Worm (Caenorhabditis elegans) whole organism, L4 larva: Measurements from ENCODE around the gene cysl-2.
A peak's percentile ranks its signal among the peaks of the same experiment; 100 is the strongest.

ENCODE experiments used
- D1046.2 ChIP-seq: fragments of 200-800 bp; sonication (Bioruptor generic); IDR thresholded peaks from 2 replicates; pipeline ENCODE4 v1.3.6; 2022; ENCODE audit warnings: missing genetic modification characterization, missing compliant biosample characterization
- F10B5.3 ChIP-seq: sonication (generic microtip); optimal IDR thresholded peaks from 2 replicates; lab custom pipeline; 2016; ENCODE audit warnings: mild to moderate bottlenecking, missing genetic modification characterization, missing compliant biosample characterization
- F37D6.2 ChIP-seq: sonication (generic microtip); optimal IDR thresholded peaks from 2 replicates; lab custom pipeline; 2016; ENCODE audit warnings: mild to moderate bottlenecking, missing genetic modification characterization, missing compliant biosample characterization
- Y48G9A.11 ChIP-seq: fragments of 200-800 bp; sonication (Bioruptor generic); IDR thresholded peaks from 2 replicates; pipeline ENCODE4 v1.3.6; 2022; ENCODE audit warnings: missing genetic modification reagents, missing genetic modification characterization, missing compliant biosample characterization
- Y5F2A.4 ChIP-seq: fragments of 200-800 bp; sonication (Bioruptor generic); optimal IDR thresholded peaks from 2 replicates; lab custom pipeline; 2018; ENCODE audit warnings: mild to moderate bottlenecking, missing genetic modification characterization, missing compliant biosample characterization
- Y75B8A.6 ChIP-seq: fragments of 200-800 bp; sonication (Bioruptor generic); IDR thresholded peaks from 2 replicates; pipeline ENCODE4 v1.3.6; 2022; ENCODE audit warnings: missing genetic modification reagents, missing genetic modification characterization, missing compliant biosample characterization
- ZK546.5 ChIP-seq, 2 experiments: sonication (generic microtip); optimal IDR thresholded peaks; 2 replicates each; lab custom pipeline; 2017; ENCODE audit warnings: missing biosample characterization in 2 of 2, missing genetic modification characterization in 2 of 2
- aly-2 ChIP-seq: sonication (generic microtip); optimal IDR thresholded peaks from 2 replicates; lab custom pipeline; 2018; ENCODE audit warnings: missing biosample characterization, missing genetic modification characterization
- ceh-20 ChIP-seq: fragments of 200-800 bp; sonication (Bioruptor generic); IDR thresholded peaks from 2 replicates; pipeline ENCODE4 v1.3.6; 2022; ENCODE audit warnings: missing genetic modification reagents, missing genetic modification characterization, missing compliant biosample characterization
- ceh-28 ChIP-seq: fragments of 150-350 bp; optimal IDR thresholded peaks from 2 replicates; lab custom pipeline; 2014; ENCODE audit warnings: missing biosample characterization, missing genetic modification reagents, missing genetic modification characterization
- ceh-32 ChIP-seq: sonication (generic microtip); optimal IDR thresholded peaks from 2 replicates; lab custom pipeline; 2016; ENCODE audit warnings: mild to moderate bottlenecking, missing genetic modification characterization, missing compliant biosample characterization; ENCODE audit not compliant: poor library complexity
- ctbp-1 ChIP-seq: fragments of 200-800 bp; sonication (Bioruptor generic); IDR thresholded peaks from 2 replicates; pipeline ENCODE4 v1.3.6; 2022; ENCODE audit warnings: missing genetic modification reagents, missing genetic modification characterization, missing compliant biosample characterization
- daf-8 ChIP-seq: fragments of 200-800 bp; sonication (Bioruptor generic); IDR thresholded peaks from 2 replicates; pipeline ENCODE4 v1.3.6; 2022; ENCODE audit warnings: missing genetic modification characterization, missing compliant biosample characterization
- dmd-8 ChIP-seq: fragments of 200-800 bp; sonication (Bioruptor generic); IDR thresholded peaks from 2 replicates; pipeline ENCODE4 v1.3.6; 2022; ENCODE audit warnings: missing genetic modification characterization, missing compliant biosample characterization
- dmd-9 ChIP-seq: fragments of 200-800 bp; sonication (Bioruptor generic); IDR thresholded peaks from 2 replicates; pipeline ENCODE4 v1.3.6; 2022; ENCODE audit warnings: missing genetic modification reagents, missing genetic modification characterization, missing compliant biosample characterization
- dpl-1 ChIP-seq: fragments of 150-350 bp; optimal IDR thresholded peaks from 2 replicates; lab custom pipeline; 2014; ENCODE audit warnings: missing biosample characterization, missing genetic modification reagents, missing genetic modification characterization
- duxl-1 ChIP-seq: sonication (generic microtip); optimal IDR thresholded peaks from 2 replicates; lab custom pipeline; 2016; ENCODE audit warnings: mild to moderate bottlenecking, missing genetic modification characterization, moderate library complexity, missing compliant biosample characterization; ENCODE audit not compliant: poor library complexity
- dve-1 ChIP-seq: sonication (generic microtip); optimal IDR thresholded peaks from 2 replicates; lab custom pipeline; 2017; ENCODE audit warnings: antibody characterized with exemption, mild to moderate bottlenecking, missing genetic modification characterization, missing compliant biosample characterization; ENCODE audit not compliant: insufficient read depth
- egl-27 ChIP-seq: sonication (generic microtip); optimal IDR thresholded peaks from 3 replicates; lab custom pipeline; 2017; ENCODE audit warnings: missing biosample characterization, missing genetic modification reagents, missing genetic modification characterization
- egl-43 ChIP-seq: fragments of 200-800 bp; sonication (Bioruptor generic); IDR thresholded peaks from 2 replicates; pipeline ENCODE4 v1.3.6; 2022; ENCODE audit warnings: missing genetic modification reagents, missing genetic modification characterization, missing compliant biosample characterization
- fkh-10 ChIP-seq: fragments of 150-350 bp; optimal IDR thresholded peaks from 2 replicates; lab custom pipeline; 2014; ENCODE audit warnings: missing biosample characterization, missing genetic modification reagents, missing genetic modification characterization
- gei-8 ChIP-seq: fragments of 200-800 bp; sonication (Bioruptor generic); optimal IDR thresholded peaks from 2 replicates; lab custom pipeline; 2018; ENCODE audit warnings: mild to moderate bottlenecking, missing genetic modification characterization, missing compliant biosample characterization
- hlh-30 ChIP-seq: sonication (generic microtip); optimal IDR thresholded peaks from 2 replicates; lab custom pipeline; 2017; ENCODE audit warnings: antibody characterized with exemption, mild to moderate bottlenecking, missing genetic modification characterization, missing compliant biosample characterization; ENCODE audit not compliant: insufficient read depth
- jun-1 ChIP-seq: fragments of 150-350 bp; optimal IDR thresholded peaks from 2 replicates; lab custom pipeline; 2014; ENCODE audit warnings: missing biosample characterization, missing genetic modification reagents, missing genetic modification characterization
- lin-15B ChIP-seq: fragments of 150-350 bp; sonication (generic microtip); optimal IDR thresholded peaks from 3 replicates; lab custom pipeline; 2014; ENCODE audit warnings: missing biosample characterization, missing genetic modification characterization
- lin-29 ChIP-seq: fragments of 200-800 bp; sonication (Bioruptor generic); IDR thresholded peaks from 2 replicates; pipeline ENCODE4 v1.3.6; 2022; ENCODE audit warnings: missing genetic modification reagents, missing genetic modification characterization, missing compliant biosample characterization
- madf-5 ChIP-seq, 2 experiments: fragments of 200-800 bp; sonication (Bioruptor generic); IDR thresholded peaks; 2 replicates each; pipeline ENCODE4 v1.3.6; 2022; ENCODE audit warnings: missing compliant biosample characterization in 2 of 2, missing genetic modification characterization in 2 of 2
- madf-9 ChIP-seq: fragments of 200-800 bp; sonication (Bioruptor generic); conservative IDR thresholded peaks from 2 replicates; pipeline ENCODE4 v1.3.6; 2022; ENCODE audit warnings: missing genetic modification reagents, missing genetic modification characterization, missing compliant biosample characterization
- mdl-1 ChIP-seq, 2 experiments: fragments of 150-350 bp in 1 of 2; sonication (generic microtip) in 1 of 2; optimal IDR thresholded peaks; 2 replicates each; lab custom pipeline; 2014 to 2017; ENCODE audit warnings: missing biosample characterization in 2 of 2, missing genetic modification characterization in 2 of 2
- mep-1 ChIP-seq: fragments of 150-350 bp; sonication (generic microtip); optimal IDR thresholded peaks from 3 replicates; lab custom pipeline; 2014; ENCODE audit warnings: missing biosample characterization, missing genetic modification characterization
- mes-2 ChIP-seq: sonication (generic microtip); optimal IDR thresholded peaks from 2 replicates; lab custom pipeline; 2016; ENCODE audit warnings: missing genotype, mild to moderate bottlenecking, missing genetic modification characterization, missing compliant biosample characterization; ENCODE audit not compliant: poor library complexity, severe bottlenecking
- nhr-11 ChIP-seq: fragments of 150-350 bp; optimal IDR thresholded peaks from 2 replicates; lab custom pipeline; 2014; ENCODE audit warnings: missing biosample characterization, missing genetic modification characterization
- nhr-25 ChIP-seq: sonication (generic microtip); optimal IDR thresholded peaks from 2 replicates; lab custom pipeline; 2017; ENCODE audit warnings: missing genetic modification characterization, mild to moderate bottlenecking, missing compliant biosample characterization, antibody characterized with exemption, moderate library complexity, borderline replicate concordance; ENCODE audit not compliant: insufficient read depth
- nhr-41 ChIP-seq: fragments of 200-800 bp; sonication (Bioruptor generic); IDR thresholded peaks from 2 replicates; pipeline ENCODE4 v1.3.6; 2022; ENCODE audit warnings: missing genetic modification reagents, missing genetic modification characterization, missing compliant biosample characterization
- nhr-42 ChIP-seq: fragments of 200-800 bp; sonication (Bioruptor generic); IDR thresholded peaks from 2 replicates; pipeline ENCODE4 v1.3.6; 2022; ENCODE audit warnings: missing genetic modification characterization, missing compliant biosample characterization
- nhr-48 ChIP-seq: sonication (generic microtip); optimal IDR thresholded peaks from 2 replicates; lab custom pipeline; 2016; ENCODE audit warnings: mild to moderate bottlenecking, missing genetic modification characterization, missing compliant biosample characterization
- nhr-76 ChIP-seq: fragments of 150-350 bp; optimal IDR thresholded peaks from 2 replicates; lab custom pipeline; 2014; ENCODE audit warnings: missing biosample characterization, missing genetic modification characterization
- rbr-2 ChIP-seq: sonication (generic microtip); optimal IDR thresholded peaks from 2 replicates; lab custom pipeline; 2016; ENCODE audit warnings: missing genotype, missing genetic modification characterization, missing compliant biosample characterization
- saeg-2 ChIP-seq: fragments of 200-800 bp; sonication (Bioruptor generic); IDR thresholded peaks from 2 replicates; pipeline ENCODE4 v1.3.6; 2022; ENCODE audit warnings: missing genetic modification reagents, missing genetic modification characterization, missing compliant biosample characterization
- sdz-12 ChIP-seq: fragments of 200-800 bp; sonication (Bioruptor generic); optimal IDR thresholded peaks from 2 replicates; lab custom pipeline; 2018; ENCODE audit warnings: mild to moderate bottlenecking, missing genetic modification characterization, missing compliant biosample characterization
- set-16 ChIP-seq: fragments of 200-800 bp; sonication (Bioruptor generic); IDR thresholded peaks from 2 replicates; pipeline ENCODE4 v1.3.6; 2022; ENCODE audit warnings: missing genetic modification reagents, missing genetic modification characterization, missing compliant biosample characterization
- snpc-1.2 ChIP-seq: fragments of 200-800 bp; sonication (Bioruptor generic); IDR thresholded peaks from 2 replicates; pipeline ENCODE4 v1.3.6; 2022; ENCODE audit warnings: missing genetic modification reagents, missing genetic modification characterization, missing compliant biosample characterization
- snpc-4 ChIP-seq: fragments of 150-350 bp; optimal IDR thresholded peaks from 2 replicates; lab custom pipeline; 2014; ENCODE audit warnings: missing biosample characterization, missing genetic modification characterization
- spr-1 ChIP-seq: sonication (generic microtip); optimal IDR thresholded peaks from 2 replicates; lab custom pipeline; 2016; ENCODE audit warnings: mild to moderate bottlenecking, missing genetic modification characterization, missing compliant biosample characterization
- tra-1 ChIP-seq: fragments of 200-800 bp; sonication (Bioruptor generic); IDR thresholded peaks from 2 replicates; pipeline ENCODE4 v1.3.6; 2022; ENCODE audit warnings: missing genetic modification reagents, missing genetic modification characterization, missing compliant biosample characterization
- unc-130 ChIP-seq: sonication (generic microtip); optimal IDR thresholded peaks from 2 replicates; lab custom pipeline; 2016; ENCODE audit warnings: missing genetic modification reagents, missing genetic modification characterization, missing compliant biosample characterization
- unc-62 ChIP-seq, 3 experiments: fragments of 150-350 bp in 1 of 3; sonication (generic microtip); optimal IDR thresholded peaks in 2 of 3; peaks in 1 of 3; 1 replicate in 1 of 3; 2 replicates in 2 of 3; lab custom pipeline; 2014 to 2017; ENCODE audit warnings: missing biosample characterization in 3 of 3, missing genetic modification characterization in 3 of 3, missing genetic modification reagents in 3 of 3, missing genotype in 1 of 3
- zag-1 ChIP-seq: fragments of 150-350 bp; optimal IDR thresholded peaks from 2 replicates; lab custom pipeline; 2014; ENCODE audit warnings: missing biosample characterization, missing genetic modification characterization
- zip-11 ChIP-seq: fragments of 200-800 bp; sonication (Bioruptor generic); IDR thresholded peaks from 2 replicates; pipeline ENCODE4 v1.3.6; 2022; ENCODE audit warnings: missing genetic modification characterization, missing compliant biosample characterization
- ztf-11 ChIP-seq: fragments of 150-350 bp; optimal IDR thresholded peaks from 2 replicates; lab custom pipeline; 2014; ENCODE audit warnings: missing biosample characterization, missing genetic modification characterization
- ztf-7 ChIP-seq: fragments of 150-350 bp; optimal IDR thresholded peaks from 2 replicates; lab custom pipeline; 2014; ENCODE audit warnings: missing biosample characterization, missing genetic modification characterization

Gene cysl-2

ce11 chrII:14474700-14475099, 19.6 kb downstream of the cysl-2 start:
- TF ChIP-seq duxl-1 (tag; lab: Kevin White, UChicago) (no peak), set-16 (GFP tag; lab: Robert Waterston, UW) (no peak), aly-2 (no peak), mdl-1 (tag; optimal IDR thresholded peaks at IDR 0.05; lab: Kevin White, UChicago) (no peak), Y48G9A.11 (GFP tag; lab: Robert Waterston, UW) (no peak), saeg-2 (GFP tag; lab: Robert Waterston, UW) (no peak), lin-29 (GFP tag; lab: Robert Waterston, UW) (no peak), lin-15B (tag; lab: Kevin White, UChicago) (no peak), dpl-1 (GFP tag; lab: Kevin White, UChicago) (no peak), nhr-41 (no peak), zip-11 (GFP tag; lab: Robert Waterston, UW) (no peak), spr-1 (tag; lab: Kevin White, UChicago) (no peak), dmd-9 (no peak), nhr-42 (GFP tag; lab: Robert Waterston, UW) (no peak), D1046.2 (no peak), ceh-32 (no peak), jun-1 (tag; lab: Kevin White, UChicago) (no peak), ztf-7 (no peak), rbr-2 (tag; lab: Kevin White, UChicago) (no peak), F37D6.2 (tag; lab: Kevin White, UChicago) (no peak), ZK546.5 (tag; optimal IDR thresholded peaks at IDR 0.05; lab: Kevin White, UChicago) (no peak), snpc-4 (tag; lab: Kevin White, UChicago) (no peak), ceh-20 (no peak), zag-1 (tag; lab: Kevin White, UChicago) (no peak), nhr-11 (tag; lab: Kevin White, UChicago) (no peak), ceh-28 (tag; lab: Kevin White, UChicago) (no peak), ctbp-1 (0 out of 2 replicates have a peak, but pooled peaks have one; percentile 24), daf-8 (GFP tag; lab: Robert Waterston, UW) (no peak), nhr-25 (no peak), dve-1 (peak; percentile 31), unc-62 (GFP tag; optimal IDR thresholded peaks at IDR 0.05 in 1 of 2; lab: Kevin White, UChicago) (no peak), unc-62 (tag; optimal IDR thresholded peaks at IDR 0.05; lab: Kevin White, UChicago) (no peak), mes-2 (peak; percentile 71), dmd-8 (GFP tag; lab: Robert Waterston, UW) (no peak), gei-8 (GFP tag; lab: Kevin White, UChicago) (no peak), madf-5 (GFP tag; IDR thresholded peaks at IDR 0.05; lab: Robert Waterston, UW) (0 out of 4 replicates have a peak, but pooled peaks of 1 of the 2 experiments have one; percentile 20), tra-1 (GFP tag; lab: Robert Waterston, UW) (no peak), nhr-48 (tag; lab: Kevin White, UChicago) (no peak), fkh-10 (GFP tag; lab: Kevin White, UChicago) (no peak), F10B5.3 (no peak), unc-130 (GFP tag; lab: Kevin White, UChicago) (no peak), snpc-1.2 (GFP tag; lab: Robert Waterston, UW) (no peak), egl-43 (no peak), madf-9 (GFP tag; lab: Robert Waterston, UW) (0 out of 2 replicates have a peak, but pooled peaks have one; percentile 27), mep-1 (peak; percentile 28), sdz-12 (GFP tag; lab: Kevin White, UChicago) (no peak), ztf-11 (tag; lab: Kevin White, UChicago) (no peak), egl-27 (tag; lab: Kevin White, UChicago) (no peak), Y5F2A.4 (no peak), hlh-30 (peak; percentile 28), nhr-76 (no peak), Y75B8A.6 (no peak)
